Fruit fly (Drosophila melanogaster) whole organism, embryonic: ENCODE data around the gene CCDC53.

Source experiments
- CG10462 ChIP-seq: fragments of 200-800 bp; sonication (Bioruptor generic); optimal IDR thresholded peaks from 2 replicates; lab custom pipeline; 2016; ENCODE audit warnings: missing biosample characterization, missing genetic modification characterization
- CG10543 ChIP-seq: fragments of 200-800 bp; sonication (Bioruptor generic); optimal IDR thresholded peaks from 3 replicates; lab custom pipeline; 2017; ENCODE audit warnings: missing biosample characterization, mild to moderate bottlenecking, missing genetic modification characterization, moderate library complexity
- CG10959 ChIP-seq: fragments of 200-800 bp; sonication (Bioruptor generic); IDR thresholded peaks from 2 replicates; pipeline ENCODE4 v1.3.6; 2022; ENCODE audit warnings: missing biosample characterization, missing genetic modification characterization
- CG11560 ChIP-seq: fragments of 200-800 bp; sonication (Bioruptor generic); IDR thresholded peaks from 3 replicates; pipeline ENCODE4 v1.3.6; 2022; ENCODE audit warnings: missing biosample characterization, missing genetic modification characterization
- CG1233 ChIP-seq: fragments of 200-800 bp; sonication (Bioruptor generic); optimal IDR thresholded peaks from 4 replicates; lab custom pipeline; 2018; ENCODE audit warnings: missing biosample characterization, mild to moderate bottlenecking, missing genetic modification characterization
- CG12769 ChIP-seq: fragments of 200-800 bp; sonication (Bioruptor generic); optimal IDR thresholded peaks from 2 replicates; lab custom pipeline; 2019; ENCODE audit warnings: missing biosample characterization, mild to moderate bottlenecking, missing genetic modification characterization, moderate library complexity
- CG13624 ChIP-seq: fragments of 200-800 bp; sonication (Bioruptor generic); optimal IDR thresholded peaks from 2 replicates; lab custom pipeline; 2016; ENCODE audit warnings: missing biosample characterization, missing genetic modification characterization
- CG14965 ChIP-seq: fragments of 200-800 bp; sonication (Bioruptor generic); optimal IDR thresholded peaks from 2 replicates; lab custom pipeline; 2016; ENCODE audit warnings: missing biosample characterization, missing genetic modification characterization, borderline replicate concordance
- CG17568 ChIP-seq: fragments of 200-800 bp; sonication (Bioruptor generic); optimal IDR thresholded peaks from 2 replicates; lab custom pipeline; 2018; ENCODE audit warnings: missing biosample characterization, mild to moderate bottlenecking, missing genetic modification characterization, moderate library complexity
- CG17829 ChIP-seq: fragments of 200-800 bp; optimal IDR thresholded peaks from 2 replicates; lab custom pipeline; 2019; ENCODE audit warnings: missing biosample characterization, mild to moderate bottlenecking, missing genetic modification characterization, moderate library complexity
- CG17912 ChIP-seq: fragments of 200-800 bp; sonication (Bioruptor generic); optimal IDR thresholded peaks from 2 replicates; lab custom pipeline; 2018; ENCODE audit warnings: missing biosample characterization, mild to moderate bottlenecking, missing genetic modification characterization
- CG2202 ChIP-seq: fragments of 200-800 bp; sonication (Bioruptor generic); optimal IDR thresholded peaks from 2 replicates; lab custom pipeline; 2018; ENCODE audit warnings: missing biosample characterization, mild to moderate bottlenecking, missing genetic modification characterization
- CG30431 ChIP-seq: fragments of 200-800 bp; sonication (Bioruptor generic); optimal IDR thresholded peaks from 2 replicates; lab custom pipeline; 2017; ENCODE audit warnings: missing biosample characterization, missing genetic modification characterization
- CG31388 ChIP-seq: fragments of 200-800 bp; sonication (Bioruptor generic); optimal IDR thresholded peaks from 2 replicates; lab custom pipeline; 2016; ENCODE audit warnings: missing biosample characterization, missing genetic modification characterization
- CG34224 ChIP-seq: fragments of 200-800 bp; sonication (Bioruptor generic); IDR thresholded peaks from 3 replicates; pipeline ENCODE4 v1.3.6; 2022; ENCODE audit warnings: missing biosample characterization, missing genetic modification characterization; ENCODE audit not compliant: partially characterized antibody
- CG6254 ChIP-seq: fragments of 200-800 bp; sonication (Bioruptor generic); optimal IDR thresholded peaks from 3 replicates; lab custom pipeline; 2017; ENCODE audit warnings: mild to moderate bottlenecking, missing biosample characterization, missing genetic modification reagents, missing genetic modification characterization
- CG6854 ChIP-seq: fragments of 200-800 bp; sonication (Bioruptor generic); optimal IDR thresholded peaks from 3 replicates; lab custom pipeline; 2017; ENCODE audit warnings: missing biosample characterization, mild to moderate bottlenecking, missing genetic modification characterization
- CG7839 ChIP-seq: fragments of 200-800 bp; sonication (Bioruptor generic); optimal IDR thresholded peaks from 3 replicates; lab custom pipeline; 2018; ENCODE audit warnings: missing biosample characterization, mild to moderate bottlenecking, missing genetic modification characterization, moderate library complexity
- CG8290 ChIP-seq, 3 experiments: fragments of 200-800 bp; sonication (Bioruptor generic); optimal IDR thresholded peaks; 2 replicates each; lab custom pipeline; 2016 to 2019; ENCODE audit warnings: missing biosample characterization in 3 of 3, missing genetic modification characterization in 3 of 3, mild to moderate bottlenecking in 2 of 3, moderate library complexity in 1 of 3
- CG9932 ChIP-seq: fragments of 200-800 bp; sonication (Bioruptor generic); IDR thresholded peaks from 2 replicates; pipeline ENCODE4 v1.3.6; 2022; ENCODE audit warnings: missing biosample characterization, missing genetic modification characterization
- Chrac-16 ChIP-seq: fragments of 200-800 bp; sonication (Bioruptor generic); optimal IDR thresholded peaks from 3 replicates; lab custom pipeline; 2016; ENCODE audit warnings: missing biosample characterization, missing genetic modification characterization
- CoRest ChIP-seq: fragments of 200-800 bp; sonication (Bioruptor generic); optimal IDR thresholded peaks from 3 replicates; lab custom pipeline; 2018; ENCODE audit warnings: missing biosample characterization, mild to moderate bottlenecking, missing genetic modification characterization, moderate library complexity
- Eip74EF ChIP-seq, 2 experiments: fragments of 200-800 bp in 1 of 2; fragments of >200 bp in 1 of 2; sonication (Bioruptor generic) in 1 of 2; optimal IDR thresholded peaks; 2 replicates each; lab custom pipeline; 2017 to 2019; ENCODE audit warnings: missing biosample characterization in 2 of 2, missing genetic modification characterization in 2 of 2, mild to moderate bottlenecking in 1 of 2, moderate library complexity in 1 of 2
- Ets65A ChIP-seq: fragments of 200-800 bp; sonication (Bioruptor generic); peaks from one replicate; lab custom pipeline; 2016; ENCODE audit warnings: missing biosample characterization, missing genetic modification characterization
- HHEX ChIP-seq: fragments of 200-800 bp; sonication (Bioruptor generic); optimal IDR thresholded peaks from 3 replicates; lab custom pipeline; 2017; ENCODE audit warnings: missing biosample characterization, mild to moderate bottlenecking, missing genetic modification characterization, missing genetic modification reagents
- Kr ChIP-seq: fragments of 200-800 bp; sonication (Bioruptor generic); optimal IDR thresholded peaks from 2 replicates; lab custom pipeline; 2017; ENCODE audit warnings: missing biosample characterization, mild to moderate bottlenecking, missing genetic modification characterization
- Med ChIP-seq: fragments of 200-800 bp; sonication (Bioruptor generic); peaks from one replicate; lab custom pipeline; 2016; ENCODE audit warnings: missing biosample characterization, missing genetic modification characterization, mild to moderate bottlenecking, inconsistent platforms, moderate library complexity
- Mes4 ChIP-seq: fragments of 200-800 bp; sonication (Bioruptor generic); optimal IDR thresholded peaks from 2 replicates; lab custom pipeline; 2016; ENCODE audit warnings: missing biosample characterization, missing genetic modification characterization
- Pdp1 ChIP-seq, 2 experiments: fragments of 200-800 bp; sonication (Bioruptor generic); optimal IDR thresholded peaks; 3 replicates each; lab custom pipeline; 2016; ENCODE audit warnings: missing biosample characterization in 2 of 2, missing genetic modification characterization in 2 of 2, mild to moderate bottlenecking in 1 of 2, moderate library complexity in 1 of 2
- TFAM ChIP-seq: fragments of 200-800 bp; sonication (Bioruptor generic); optimal IDR thresholded peaks from 2 replicates; lab custom pipeline; 2017; ENCODE audit warnings: missing biosample characterization, missing genetic modification characterization, inconsistent platforms
- bsh ChIP-seq, 2 experiments: fragments of 200-800 bp; sonication (Bioruptor generic); optimal IDR thresholded peaks; 2 replicates each; lab custom pipeline; 2017 to 2018; ENCODE audit warnings: mild to moderate bottlenecking in 2 of 2, missing biosample characterization in 2 of 2, missing genetic modification characterization in 2 of 2, moderate library complexity in 1 of 2
- crp ChIP-seq, 2 experiments: fragments of 200-800 bp; sonication (Bioruptor generic); optimal IDR thresholded peaks; 2 replicates in 1 of 2; 3 replicates in 1 of 2; lab custom pipeline; 2017; ENCODE audit warnings: missing biosample characterization in 2 of 2, missing genetic modification characterization in 2 of 2, mild to moderate bottlenecking in 1 of 2, moderate library complexity in 1 of 2
- danr ChIP-seq: fragments of 200-800 bp; sonication (Bioruptor generic); IDR thresholded peaks from 2 replicates; pipeline ENCODE4 v1.3.6; 2022; ENCODE audit warnings: missing biosample characterization, missing genetic modification characterization
- dmrt99B ChIP-seq: fragments of 200-800 bp; sonication (Bioruptor generic); optimal IDR thresholded peaks from 2 replicates; lab custom pipeline; 2018; ENCODE audit warnings: missing biosample characterization, mild to moderate bottlenecking, missing genetic modification characterization, moderate library complexity
- emc ChIP-seq: fragments of 200-800 bp; sonication (Bioruptor generic); optimal IDR thresholded peaks from 2 replicates; lab custom pipeline; 2016; ENCODE audit warnings: missing biosample characterization, missing genetic modification characterization
- fd102C ChIP-seq: fragments of 200-800 bp; sonication (Bioruptor generic); optimal IDR thresholded peaks from 2 replicates; lab custom pipeline; 2018; ENCODE audit warnings: missing biosample characterization, mild to moderate bottlenecking, missing genetic modification characterization, moderate library complexity
- fd3F ChIP-seq: fragments of 200-800 bp; sonication (Bioruptor generic); optimal IDR thresholded peaks from 2 replicates; lab custom pipeline; 2018; ENCODE audit warnings: missing biosample characterization, mild to moderate bottlenecking, missing genetic modification characterization, moderate library complexity
- kni ChIP-seq: fragments of 200-800 bp; sonication (Bioruptor generic); optimal IDR thresholded peaks from 3 replicates; lab custom pipeline; 2017; ENCODE audit warnings: mild to moderate bottlenecking, missing biosample characterization, missing genetic modification reagents, missing genetic modification characterization
- p53 ChIP-seq: fragments of 200-800 bp; sonication (Bioruptor generic); optimal IDR thresholded peaks from 2 replicates; lab custom pipeline; 2016; ENCODE audit warnings: missing biosample characterization, missing genetic modification characterization
- ranshi ChIP-seq: fragments of 200-800 bp; sonication (Bioruptor generic); IDR thresholded peaks from 2 replicates; pipeline ENCODE4 v1.3.6; 2022; ENCODE audit warnings: missing biosample characterization, missing genetic modification characterization
- sob ChIP-seq: fragments of 200-800 bp; sonication (Bioruptor generic); IDR thresholded peaks from 2 replicates; pipeline ENCODE4 v1.3.6; 2022; ENCODE audit warnings: missing biosample characterization, missing genetic modification characterization
- stwl ChIP-seq: fragments of 200-800 bp; sonication (Bioruptor generic); optimal IDR thresholded peaks from 3 replicates; lab custom pipeline; 2018; ENCODE audit warnings: missing biosample characterization, mild to moderate bottlenecking, missing genetic modification characterization, moderate library complexity
- tna ChIP-seq: fragments of 200-800 bp; sonication (Bioruptor generic); IDR thresholded peaks from 2 replicates; pipeline ENCODE4 v1.3.6; 2022; ENCODE audit warnings: missing biosample characterization, missing genetic modification characterization; ENCODE audit not compliant: partially characterized antibody
- unpg ChIP-seq: fragments of 200-800 bp; sonication (Bioruptor generic); optimal IDR thresholded peaks from 3 replicates; lab custom pipeline; 2018; ENCODE audit warnings: missing biosample characterization, mild to moderate bottlenecking, missing genetic modification characterization, moderate library complexity

Gene CCDC53

DNA sequence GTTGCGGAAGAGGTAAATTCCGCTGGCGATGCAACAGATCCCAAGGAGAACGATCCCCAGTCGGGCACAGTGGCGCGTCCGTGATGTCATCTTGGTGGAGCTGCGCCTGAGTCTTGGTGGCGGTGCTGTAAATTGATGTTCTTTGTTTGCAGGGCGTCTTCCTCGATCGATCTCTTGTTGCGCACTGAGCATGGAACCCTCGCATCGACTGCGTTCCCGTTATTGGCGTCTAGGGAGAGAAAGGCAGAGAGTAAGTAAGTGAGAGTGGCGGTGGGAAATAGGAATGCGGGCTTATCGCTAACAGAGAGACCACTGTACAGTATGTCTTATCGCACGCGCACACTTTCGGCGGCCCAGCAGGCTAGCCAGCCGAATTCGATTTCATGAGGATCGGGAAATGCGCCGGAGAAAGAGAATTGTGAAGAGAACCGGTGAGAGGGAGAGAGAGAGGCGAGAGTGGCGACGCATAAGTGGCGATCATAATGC lies 49.5 kb upstream of the CCDC53 start (continued):
- TF ChIP-seq CG17829 (tag; lab: Kevin White, UChicago) (no peak), Ets65A (GFP tag; lab: Kevin White, UChicago) (peak; percentile 90), CG13624 (GFP tag; lab: Kevin White, UChicago) (no peak), emc (GFP tag; lab: Kevin White, UChicago) (no peak), stwl (tag; lab: Kevin White, UChicago) (no peak), CG30431 (GFP tag; lab: Kevin White, UChicago) (no peak), CG1233 (no peak), tna (GFP tag; lab: Robert Waterston, UW) (no peak), CG31388 (GFP tag; lab: Kevin White, UChicago) (no peak), fd3F (GFP tag; lab: Kevin White, UChicago) (no peak), CG34224 (GFP tag; lab: Robert Waterston, UW) (peak; percentile 32; the same call in 1 of the 3 replicates), CG9932 (GFP tag; lab: Robert Waterston, UW) (no peak), CG6254 (GFP tag; lab: Kevin White, UChicago) (no peak), HHEX (GFP tag; lab: Kevin White, UChicago) (no peak), kni (GFP tag; lab: Kevin White, UChicago) (peak; percentile 2), p53 (GFP tag; lab: Kevin White, UChicago) (no peak), sob (GFP tag; lab: Robert Waterston, UW) (0 out of 2 replicates have a peak, but pooled peaks have one; percentile 17), Kr (GFP tag; lab: Kevin White, UChicago) (no peak), Med (GFP tag; lab: Kevin White, UChicago) (peak; percentile 86), CG2202 (no peak), CoRest (tag; lab: Kevin White, UChicago) (no peak), danr (GFP tag; lab: Robert Waterston, UW) (no peak), CG6854 (GFP tag; lab: Kevin White, UChicago) (no peak), CG14965 (GFP tag; lab: Kevin White, UChicago) (no peak), CG11560 (tag; lab: Robert Waterston, UW) (no peak), CG10543 (peak; percentile 11), Eip74EF (GFP tag; optimal IDR thresholded peaks at IDR 0.05; lab: Kevin White, UChicago) (no peak), CG7839 (tag; lab: Kevin White, UChicago) (no peak), TFAM (GFP tag; lab: Kevin White, UChicago) (no peak), CG8290 (GFP tag; optimal IDR thresholded peaks at IDR 0.05; lab: Kevin White, UChicago) (no peak), CG8290 (tag; optimal IDR thresholded peaks at IDR 0.05; lab: Kevin White, UChicago) (peak in 1 of 2 experiments; percentile 16), ranshi (GFP tag; lab: Robert Waterston, UW) (no peak), Pdp1 (GFP tag; optimal IDR thresholded peaks at IDR 0.05; lab: Kevin White, UChicago) (peak in 1 of 2 experiments; percentile 5), unpg (GFP tag; lab: Kevin White, UChicago) (no peak), CG17568 (GFP tag; lab: Kevin White, UChicago) (no peak), CG10959 (GFP tag; lab: Robert Waterston, UW) (no peak), fd102C (no peak), CG17912 (GFP tag; lab: Kevin White, UChicago) (no peak), CG10462 (GFP tag; lab: Kevin White, UChicago) (peak; percentile 69), bsh (GFP tag; optimal IDR thresholded peaks at IDR 0.05; lab: Kevin White, UChicago) (no peak), crp (GFP tag; optimal IDR thresholded peaks at IDR 0.05; lab: Kevin White, UChicago) (no peak), CG12769 (tag; lab: Kevin White, UChicago) (peak; percentile 48), Chrac-16 (GFP tag; lab: Kevin White, UChicago) (no peak), dmrt99B (tag; lab: Kevin White, UChicago) (no peak), Mes4 (no peak)
